Worm (Caenorhabditis elegans) whole organism, young adult: ENCODE results near the gene ZC373.5.

Source experiments
- dpl-1 ChIP-seq: fragments of 150-350 bp; optimal IDR thresholded peaks from 2 replicates; lab custom pipeline; 2014; ENCODE audit warnings: missing biosample characterization, missing genetic modification reagents, missing genetic modification characterization
- efl-1 ChIP-seq: fragments of 150-350 bp; optimal IDR thresholded peaks from 2 replicates; lab custom pipeline; 2014; ENCODE audit warnings: missing biosample characterization, missing genetic modification reagents, missing genetic modification characterization
- egl-18 ChIP-seq: fragments of 200-800 bp; sonication (Bioruptor generic); IDR thresholded peaks from 2 replicates; pipeline ENCODE4 v1.3.6; 2022; ENCODE audit warnings: missing genetic modification reagents, missing genetic modification characterization, missing compliant biosample characterization
- hmg-20 ChIP-seq: fragments of 200-800 bp; sonication (Bioruptor generic); IDR thresholded peaks from 2 replicates; pipeline ENCODE4 v1.3.6; 2022; ENCODE audit warnings: missing genetic modification reagents, missing genetic modification characterization, missing compliant biosample characterization
- hrde-1 ChIP-seq: sonication (generic microtip); optimal IDR thresholded peaks from 2 replicates; lab custom pipeline; 2016; ENCODE audit warnings: missing genetic modification characterization, mild to moderate bottlenecking, missing compliant biosample characterization, moderate library complexity, missing genotype, missing genetic modification reagents, borderline replicate concordance
- lin-35 ChIP-seq, 3 experiments: fragments of 150-350 bp in 2 of 3; sonication (generic microtip) in 1 of 3; optimal IDR thresholded peaks; 2 replicates each; lab custom pipeline; 2014 to 2018; ENCODE audit warnings: missing biosample characterization in 3 of 3, missing genetic modification characterization in 3 of 3, missing genetic modification reagents in 3 of 3
- madf-10 ChIP-seq: sonication (generic microtip); optimal IDR thresholded peaks from 2 replicates; lab custom pipeline; 2016; ENCODE audit warnings: mild to moderate bottlenecking, missing genetic modification characterization, missing compliant biosample characterization
- madf-8 ChIP-seq: fragments of 200-800 bp; sonication (Bioruptor generic); conservative IDR thresholded peaks from 2 replicates; pipeline ENCODE4 v1.3.6; 2022; ENCODE audit warnings: missing genetic modification reagents, missing genetic modification characterization, missing compliant biosample characterization
- unc-130 ChIP-seq: sonication (generic microtip); optimal IDR thresholded peaks from 2 replicates; lab custom pipeline; 2016; ENCODE audit warnings: missing genetic modification reagents, missing genetic modification characterization, missing compliant biosample characterization
- unc-62 ChIP-seq: fragments of 150-350 bp; optimal IDR thresholded peaks from 2 replicates; lab custom pipeline; 2014; ENCODE audit warnings: missing biosample characterization, missing genetic modification reagents, missing genetic modification characterization
- ztf-28 ChIP-seq: fragments of 200-800 bp; sonication (Bioruptor generic); IDR thresholded peaks from 2 replicates; pipeline ENCODE4 v1.3.6; 2022; ENCODE audit warnings: missing genetic modification reagents, missing genetic modification characterization, missing compliant biosample characterization
- ztf-3 ChIP-seq: fragments of 200-800 bp; sonication (Bioruptor generic); optimal IDR thresholded peaks from 2 replicates; lab custom pipeline; 2018; ENCODE audit warnings: mild to moderate bottlenecking, missing genetic modification characterization, missing compliant biosample characterization

ce11 chrX:10123015-10123414 lies 48.8 kb upstream of the ZC373.5 start:
- no peak for TF ChIP-seq madf-8
- no peak for TF ChIP-seq dpl-1
- TF ChIP-seq unc-62 (GFP tag; lab: Kevin White, UChicago) = no peak
- no peak for TF ChIP-seq ztf-3 (GFP tag; lab: Kevin White, UChicago)
- no peak for TF ChIP-seq lin-35 (GFP tag; optimal IDR thresholded peaks at IDR 0.05; lab: Kevin White, UChicago)
- TF ChIP-seq egl-18 (GFP tag; lab: Robert Waterston, UW) = no peak
- TF ChIP-seq hmg-20 (GFP tag; lab: Robert Waterston, UW) = no peak
- no peak for TF ChIP-seq hrde-1
- TF ChIP-seq ztf-28 (GFP tag; lab: Robert Waterston, UW) = no peak
- TF ChIP-seq unc-130 (GFP tag; lab: Kevin White, UChicago) = no peak
- TF ChIP-seq madf-10 (tag; lab: Kevin White, UChicago) = no peak
- TF ChIP-seq efl-1 (GFP tag; lab: Kevin White, UChicago) = no peak
